Worm (Caenorhabditis elegans): Measurements from ENCODE around the gene slrp-1.

Gene slrp-1

ce11 chrV:13598370-13598769 lies 32.7 kb downstream of the slrp-1 start:
- TF ChIP-seq lin-35 (GFP tag; optimal IDR thresholded peaks at IDR 0.05) (no peak), F22D6.2 (tag; optimal IDR thresholded peaks at IDR 0.05) (no peak), gei-17 (GFP tag; optimal IDR thresholded peaks at IDR 0.05) (no peak), unc-130 (GFP tag; optimal IDR thresholded peaks at IDR 0.05) (no peak), C17E4.6 (GFP tag; IDR thresholded peaks at IDR 0.05) (no peak), lin-26 (GFP tag; IDR thresholded peaks at IDR 0.05) (no peak), dpl-1 (GFP tag; optimal IDR thresholded peaks at IDR 0.05) (no peak), efl-1 (GFP tag; optimal IDR thresholded peaks at IDR 0.05) (no peak), hrde-1 (tag; optimal IDR thresholded peaks at IDR 0.05; ENCODE audit: borderline replicate concordance) (no peak), zfh-2 (GFP tag; conservative IDR thresholded peaks at IDR 0.05) (no peak), mes-4 (tag; optimal IDR thresholded peaks at IDR 0.05) (no peak)

ce11 chrV:13600882-13601281 lies 35.2 kb downstream of the slrp-1 start, which contains the start of gene rdy-2:
TSS of gene rdy-2 (minus strand) at chrV:13600982.
- TF ChIP-seq F52B5.7 (tag; optimal IDR thresholded peaks at IDR 0.05) = no peak
- TF ChIP-seq lin-54 (GFP tag; optimal IDR thresholded peaks at IDR 0.05) = no peak
- TF ChIP-seq zim-3 (tag; optimal IDR thresholded peaks at IDR 0.05) = no peak
- no peak for TF ChIP-seq bed-2 (GFP tag; IDR thresholded peaks at IDR 0.05)
- no peak for TF ChIP-seq aptf-3 (GFP tag; IDR thresholded peaks at IDR 0.05)
- no peak for TF ChIP-seq cebp-1 (GFP tag; IDR thresholded peaks at IDR 0.05)
- no peak for TF ChIP-seq cebp-1 (tag; optimal IDR thresholded peaks at IDR 0.05)
- no peak for TF ChIP-seq F33H1.4 (GFP tag; IDR thresholded peaks at IDR 0.05)
- no peak for TF ChIP-seq tbp1 (GFP tag; optimal IDR thresholded peaks at IDR 0.05)
- no peak for TF ChIP-seq madf-6 (GFP tag; IDR thresholded peaks at IDR 0.05)
- no peak for TF ChIP-seq lsy-27 (tag; optimal IDR thresholded peaks at IDR 0.05; ENCODE audit: borderline replicate concordance, insufficient read depth)
- TF ChIP-seq F22D6.2 (tag; optimal IDR thresholded peaks at IDR 0.05) = no peak
- TF ChIP-seq attf-6 (GFP tag; IDR thresholded peaks at IDR 0.05) = no peak
- TF ChIP-seq sdz-38 (tag; optimal IDR thresholded peaks at IDR 0.05) = no peak
- TF ChIP-seq chd-7 (tag; optimal IDR thresholded peaks at IDR 0.05) = no peak
- TF ChIP-seq lin-26 (GFP tag; IDR thresholded peaks at IDR 0.05) = no peak
- TF ChIP-seq ztf-18 (tag; optimal IDR thresholded peaks at IDR 0.05) = no peak
- TF ChIP-seq hlh-26 (GFP tag; conservative IDR thresholded peaks at IDR 0.05) = no peak

- TF ChIP-seq rcor-1 (GFP tag; IDR thresholded peaks at IDR 0.05) (no peak), die-1 (tag; optimal IDR thresholded peaks at IDR 0.05) (no peak)
These were observed 41.1 kb downstream of the slrp-1 start, which contains the start of gene fmo-4 for ce11 chrV:13606651-13607242. TSS of gene fmo-4 (minus strand) at chrV:13606701.

- TF ChIP-seq somi-1 (GFP tag; optimal IDR thresholded peaks at IDR 0.05) = peak; percentile 30
- TF ChIP-seq ceh-58 (GFP tag; IDR thresholded peaks at IDR 0.05) = no peak
These were observed 42.8 kb downstream of the slrp-1 start for ce11 chrV:13608486-13608885.

- no peak for TF ChIP-seq hmg-20 (GFP tag; IDR thresholded peaks at IDR 0.05)
- TF ChIP-seq T26A5.8 (tag; optimal IDR thresholded peaks at IDR 0.05) = no peak
- peak; percentile 63 for TF ChIP-seq hmg-1.2 (GFP tag; IDR thresholded peaks at IDR 0.05)
These were observed 44.1 kb downstream of the slrp-1 start for ce11 chrV:13609806-13610205.

Measured in whole organism, young adult.